Fruit fly (Drosophila melanogaster): Measurements from ENCODE around the gene CG44038.

dm6 chr3R:12244468-12245060 is 16.2 kb upstream of the CG44038 start:
- TF ChIP-seq Lpt (GFP tag; optimal IDR thresholded peaks at IDR 0.05) (no peak), CG11902 (GFP tag; optimal IDR thresholded peaks at IDR 0.05) (no peak), vri (GFP tag; optimal IDR thresholded peaks at IDR 0.05) (no peak), ss (GFP tag; optimal IDR thresholded peaks at IDR 0.05) (no peak), Gug (GFP tag; IDR thresholded peaks at IDR 0.05) (no peak), Ets96B (tag; optimal IDR thresholded peaks at IDR 0.05) (no peak), CG7368 (GFP tag; optimal IDR thresholded peaks at IDR 0.05) (no peak), fd85E (GFP tag; optimal IDR thresholded peaks at IDR 0.05) (no peak), Eip78C (GFP tag) (no peak), lz (GFP tag; optimal IDR thresholded peaks at IDR 0.05) (no peak), Sox102F (GFP tag; optimal IDR thresholded peaks at IDR 0.05) (no peak), svp (GFP tag) (peak; percentile 99), CG3032 (tag; optimal IDR thresholded peaks at IDR 0.05) (no peak)
